Fruit fly (Drosophila melanogaster) whole organism, embryonic: ENCODE data around the gene RpS8.

Experiments
- Abd-B ChIP-seq: fragments of 200-800 bp; sonication (Bioruptor generic); optimal IDR thresholded peaks from 2 replicates; lab custom pipeline; 2018; ENCODE audit warnings: missing biosample characterization, mild to moderate bottlenecking, missing genetic modification characterization, moderate library complexity
- Bgb ChIP-seq: fragments of 200-800 bp; sonication (Bioruptor generic); IDR thresholded peaks from 2 replicates; pipeline ENCODE4 v1.3.6; 2022; ENCODE audit warnings: missing biosample characterization, missing genetic modification characterization; ENCODE audit not compliant: partially characterized antibody
- CG10274 ChIP-seq: fragments of 200-800 bp; sonication (Bioruptor generic); optimal IDR thresholded peaks from 3 replicates; lab custom pipeline; 2017; ENCODE audit warnings: missing biosample characterization, mild to moderate bottlenecking, missing genetic modification characterization
- CG10979 ChIP-seq: fragments of 200-800 bp; sonication (Bioruptor generic); optimal IDR thresholded peaks from 2 replicates; lab custom pipeline; 2018; ENCODE audit warnings: missing biosample characterization, mild to moderate bottlenecking, missing genetic modification characterization, moderate library complexity
- CG12155 ChIP-seq: fragments of 200-800 bp; sonication (Bioruptor generic); optimal IDR thresholded peaks from 3 replicates; lab custom pipeline; 2016; ENCODE audit warnings: missing biosample characterization, missing genetic modification characterization
- CG12219 ChIP-seq: fragments of 200-800 bp; sonication (Bioruptor generic); optimal IDR thresholded peaks from 3 replicates; lab custom pipeline; 2018; ENCODE audit warnings: missing biosample characterization, mild to moderate bottlenecking, missing genetic modification characterization
- CG1603 ChIP-seq: fragments of 200-800 bp; sonication (Bioruptor generic); optimal IDR thresholded peaks from 2 replicates; lab custom pipeline; 2019; ENCODE audit warnings: missing biosample characterization, mild to moderate bottlenecking, missing genetic modification characterization, moderate library complexity
- CG1647 ChIP-seq: fragments of 200-800 bp; sonication (Bioruptor generic); optimal IDR thresholded peaks from 3 replicates; lab custom pipeline; 2016; ENCODE audit warnings: missing biosample characterization, missing genetic modification characterization
- CG2875 ChIP-seq: fragments of 200-800 bp; sonication (Bioruptor generic); optimal IDR thresholded peaks from 2 replicates; lab custom pipeline; 2017; ENCODE audit warnings: missing biosample characterization, mild to moderate bottlenecking, missing genetic modification characterization, missing genetic modification reagents
- CG8765 ChIP-seq: fragments of 200-800 bp; sonication (Bioruptor generic); IDR thresholded peaks from 2 replicates; pipeline ENCODE4 v1.3.6; 2022; ENCODE audit warnings: missing biosample characterization, missing genetic modification characterization
- CG9876 ChIP-seq: fragments of 200-800 bp; sonication (Bioruptor generic); optimal IDR thresholded peaks from 2 replicates; lab custom pipeline; 2016; ENCODE audit warnings: missing biosample characterization, missing genetic modification characterization
- CTCF ChIP-seq: fragments of 200-800 bp; sonication (Bioruptor generic); optimal IDR thresholded peaks from 2 replicates; lab custom pipeline; 2017; ENCODE audit warnings: missing biosample characterization, mild to moderate bottlenecking, missing genetic modification characterization, moderate library complexity
- Dref ChIP-seq: fragments of 200-800 bp; sonication (Bioruptor generic); IDR thresholded peaks from 2 replicates; pipeline ENCODE4 v1.3.6; 2022; ENCODE audit warnings: missing biosample characterization, missing genetic modification characterization
- Drgx ChIP-seq: fragments of 200-800 bp; sonication (Bioruptor generic); IDR thresholded peaks from 2 replicates; pipeline ENCODE4 v1.3.6; 2022; ENCODE audit warnings: missing biosample characterization, missing genetic modification characterization
- Fer3 ChIP-seq: fragments of 200-800 bp; sonication (Bioruptor generic); optimal IDR thresholded peaks from 2 replicates; lab custom pipeline; 2018; ENCODE audit warnings: missing biosample characterization, mild to moderate bottlenecking, missing genetic modification characterization, moderate library complexity
- HLH54F ChIP-seq: fragments of 200-800 bp; sonication (Bioruptor generic); optimal IDR thresholded peaks from 3 replicates; lab custom pipeline; 2016; ENCODE audit warnings: missing biosample characterization, missing genetic modification characterization
- Hmr ChIP-seq: fragments of 200-800 bp; sonication (Bioruptor generic); optimal IDR thresholded peaks from 3 replicates; lab custom pipeline; 2017; ENCODE audit warnings: mild to moderate bottlenecking, missing biosample characterization, missing genetic modification reagents, missing genetic modification characterization
- Hr78 ChIP-seq, 2 experiments: fragments of 200-800 bp in 1 of 2; fragments of >200 bp in 1 of 2; sonication (Bioruptor generic) in 1 of 2; optimal IDR thresholded peaks; 2 replicates each; lab custom pipeline; 2017 to 2019; ENCODE audit warnings: missing biosample characterization in 2 of 2, missing genetic modification characterization in 2 of 2, mild to moderate bottlenecking in 1 of 2, moderate library complexity in 1 of 2
- Mrtf ChIP-seq: fragments of 200-800 bp; sonication (Bioruptor generic); IDR thresholded peaks from 3 replicates; pipeline ENCODE4 v1.3.6; 2022; ENCODE audit warnings: missing biosample characterization, missing genetic modification characterization
- Poxn ChIP-seq: fragments of 200-800 bp; sonication (Bioruptor generic); IDR thresholded peaks from 2 replicates; pipeline ENCODE4 v1.3.6; 2022; ENCODE audit warnings: missing biosample characterization, missing genetic modification characterization
- Ptx1 ChIP-seq: fragments of 200-800 bp; sonication (Bioruptor generic); IDR thresholded peaks from 2 replicates; pipeline ENCODE4 v1.3.6; 2022; ENCODE audit warnings: missing biosample characterization, missing genetic modification characterization
- Taf1 ChIP-seq: fragments of 200-800 bp; sonication (Bioruptor generic); IDR thresholded peaks from 2 replicates; pipeline ENCODE4 v1.3.6; 2022; ENCODE audit warnings: missing biosample characterization, missing genetic modification characterization
- Vsx1 ChIP-seq: fragments of 200-800 bp; sonication (Bioruptor generic); optimal IDR thresholded peaks from 2 replicates; lab custom pipeline; 2017; ENCODE audit warnings: missing biosample characterization, mild to moderate bottlenecking, missing genetic modification characterization, missing genetic modification reagents
- ase ChIP-seq: fragments of 200-800 bp; sonication (Bioruptor generic); IDR thresholded peaks from 3 replicates; pipeline ENCODE4 v1.3.6; 2022; ENCODE audit warnings: missing biosample characterization, missing genetic modification characterization
- bbx ChIP-seq: fragments of 200-800 bp; sonication (Bioruptor generic); IDR thresholded peaks from 2 replicates; pipeline ENCODE4 v1.3.6; 2022; ENCODE audit warnings: missing biosample characterization, missing genetic modification characterization; ENCODE audit not compliant: partially characterized antibody
- bowl ChIP-seq: fragments of 200-800 bp; sonication (Bioruptor generic); IDR thresholded peaks from 2 replicates; pipeline ENCODE4 v1.3.6; 2022; ENCODE audit warnings: missing biosample characterization, missing genetic modification characterization
- hb ChIP-seq: fragments of 200-800 bp; sonication (Bioruptor generic); IDR thresholded peaks from 3 replicates; pipeline ENCODE4 v1.3.6; 2022; ENCODE audit warnings: missing biosample characterization, missing genetic modification characterization; ENCODE audit not compliant: partially characterized antibody
- hkb ChIP-seq, 2 experiments: fragments of 200-800 bp in 1 of 2; fragments of >200 bp in 1 of 2; sonication (Bioruptor generic) in 1 of 2; IDR thresholded peaks in 1 of 2; optimal IDR thresholded peaks in 1 of 2; 2 replicates each; pipeline versions ENCODE4 v1.3.6 to Lab custom; 2017 to 2022; ENCODE audit warnings: missing biosample characterization in 1 of 2, missing genetic modification characterization in 1 of 2
- kah ChIP-seq: fragments of 200-800 bp; sonication (Bioruptor generic); optimal IDR thresholded peaks from 2 replicates; lab custom pipeline; 2018; ENCODE audit warnings: missing biosample characterization, mild to moderate bottlenecking, missing genetic modification characterization
- lab ChIP-seq: fragments of 200-800 bp; sonication (Bioruptor generic); optimal IDR thresholded peaks from 3 replicates; lab custom pipeline; 2017; ENCODE audit warnings: missing biosample characterization, missing genetic modification characterization, mild to moderate bottlenecking, moderate library complexity, missing genetic modification reagents
- lbe ChIP-seq: fragments of 200-800 bp; sonication (Bioruptor generic); optimal IDR thresholded peaks from 2 replicates; lab custom pipeline; 2016; ENCODE audit warnings: missing biosample characterization, mild to moderate bottlenecking, missing genetic modification characterization
- onecut ChIP-seq: fragments of 200-800 bp; sonication (Bioruptor generic); IDR thresholded peaks from 2 replicates; pipeline ENCODE4 v1.3.6; 2022; ENCODE audit warnings: missing biosample characterization, missing genetic modification characterization
- pb ChIP-seq: fragments of 200-800 bp; sonication (Bioruptor generic); optimal IDR thresholded peaks from 3 replicates; lab custom pipeline; 2016; ENCODE audit warnings: missing biosample characterization, missing genetic modification characterization
- pho ChIP-seq: fragments of 200-800 bp; sonication (Bioruptor generic); optimal IDR thresholded peaks from 2 replicates; lab custom pipeline; 2016; ENCODE audit warnings: missing biosample characterization, missing genetic modification characterization
- pita ChIP-seq: fragments of 200-800 bp; sonication (Bioruptor generic); optimal IDR thresholded peaks from 2 replicates; lab custom pipeline; 2017; ENCODE audit warnings: missing biosample characterization, mild to moderate bottlenecking, missing genetic modification characterization
- seq ChIP-seq: fragments of 200-800 bp; sonication (Bioruptor generic); IDR thresholded peaks from 2 replicates; pipeline ENCODE4 v1.3.6; 2022; ENCODE audit warnings: missing biosample characterization, missing genetic modification characterization
- sna ChIP-seq: fragments of 200-800 bp; sonication (Bioruptor generic); IDR thresholded peaks from 2 replicates; pipeline ENCODE4 v1.3.6; 2022; ENCODE audit warnings: missing biosample characterization, missing genetic modification characterization; ENCODE audit not compliant: partially characterized antibody
- sqz ChIP-seq: fragments of 200-800 bp; sonication (Bioruptor generic); optimal IDR thresholded peaks from 3 replicates; lab custom pipeline; 2018; ENCODE audit warnings: missing biosample characterization, mild to moderate bottlenecking, missing genetic modification characterization
- unc-4 ChIP-seq: fragments of 200-800 bp; sonication (Bioruptor generic); IDR thresholded peaks from 2 replicates; pipeline ENCODE4 v1.3.6; 2022; ENCODE audit warnings: missing biosample characterization, missing genetic modification characterization; ENCODE audit not compliant: partially characterized antibody
- vvl ChIP-seq: fragments of 200-800 bp; sonication (Bioruptor generic); IDR thresholded peaks from 2 replicates; pipeline ENCODE4 v1.3.6; 2022; ENCODE audit warnings: missing biosample characterization, missing genetic modification characterization
- wdn ChIP-seq: fragments of 200-800 bp; sonication (Bioruptor generic); IDR thresholded peaks from 2 replicates; pipeline ENCODE4 v1.3.6; 2022; ENCODE audit warnings: missing biosample characterization, missing genetic modification characterization

The RpS8 gene

dm6 chr3R:29836188-29836587, 25.2 kb upstream of the RpS8 start, which contains the start of gene CG42592:
CG42592 (minus strand) TSS chr3R:29836288.
- TF ChIP-seq Mrtf (GFP tag; lab: Robert Waterston, UW): no peak
- no peak for TF ChIP-seq bbx (GFP tag; lab: Robert Waterston, UW)

- no peak for TF ChIP-seq CG8765 (GFP tag; lab: Robert Waterston, UW)
- TF ChIP-seq CTCF (GFP tag; lab: Kevin White, UChicago): no peak
- TF ChIP-seq vvl (GFP tag; lab: Robert Waterston, UW): peak; percentile 56; the same call in 1 of the 2 replicates
- peak; percentile 59 for TF ChIP-seq Drgx (GFP tag; lab: Robert Waterston, UW)
- TF ChIP-seq sqz (GFP tag; lab: Kevin White, UChicago): no peak
- TF ChIP-seq Dref (GFP tag; lab: Robert Waterston, UW): no peak
Measured at dm6 chr3R:29837771-29838170, 23.6 kb upstream of the RpS8 start.

- no peak for TF ChIP-seq Vsx1 (GFP tag; lab: Kevin White, UChicago)
- peak; percentile 0 for TF ChIP-seq CG10979 (tag; lab: Kevin White, UChicago)
Measured at dm6 chr3R:29838751-29839150, 22.6 kb upstream of the RpS8 start.

- TF ChIP-seq HLH54F (GFP tag; lab: Kevin White, UChicago) (no peak), Ptx1 (GFP tag; lab: Robert Waterston, UW) (no peak), seq (no peak)
Measured at dm6 chr3R:29839707-29840311, 21.6 kb upstream of the RpS8 start.

dm6 chr3R:29841293-29841791, 20.0 kb upstream of the RpS8 start, which contains the start of gene Cad99C:
Cad99C (plus strand) TSS chr3R:29841657.
- no peak for TF ChIP-seq Taf1 (GFP tag; lab: Robert Waterston, UW)
- 0 out of 2 replicates have a peak, but pooled peaks have one; percentile 43 for TF ChIP-seq sna (GFP tag; lab: Robert Waterston, UW)
- TF ChIP-seq sqz (GFP tag; lab: Kevin White, UChicago): no peak
- TF ChIP-seq seq: no peak; the same call in 1 of the 2 replicates
- no peak for TF ChIP-seq onecut (GFP tag; lab: Robert Waterston, UW)
- TF ChIP-seq Poxn: no peak
- peak; percentile 31 for TF ChIP-seq lab
- TF ChIP-seq CG1647 (GFP tag; lab: Kevin White, UChicago): no peak
- TF ChIP-seq kah: peak; percentile 89
- TF ChIP-seq ase (GFP tag; lab: Robert Waterston, UW): no peak
- no peak for TF ChIP-seq Abd-B (GFP tag; lab: Kevin White, UChicago)
- TF ChIP-seq Bgb (GFP tag; lab: Robert Waterston, UW): peak; percentile 44; the same call in 1 of the 2 replicates
- 0 out of 2 replicates have a peak, but pooled peaks have one; percentile 8 for TF ChIP-seq bowl (GFP tag; lab: Robert Waterston, UW)
- no peak for TF ChIP-seq hkb (optimal IDR thresholded peaks at IDR 0.05; lab: Kevin White, UChicago)
- TF ChIP-seq hkb (GFP tag; IDR thresholded peaks at IDR 0.05; lab: Robert Waterston, UW): no peak
- TF ChIP-seq CG10274: no peak
- TF ChIP-seq wdn (GFP tag; lab: Robert Waterston, UW): no peak
- TF ChIP-seq vvl (GFP tag; lab: Robert Waterston, UW): peak; percentile 66
- peak; percentile 18 for TF ChIP-seq lbe
- TF ChIP-seq Hr78 (GFP tag; optimal IDR thresholded peaks at IDR 0.05; lab: Kevin White, UChicago): peak in 1 of 2 experiments; percentile 27
- peak; percentile 24 for TF ChIP-seq CG12155 (GFP tag; lab: Kevin White, UChicago)
- no peak for TF ChIP-seq Fer3 (tag; lab: Kevin White, UChicago)
- no peak for TF ChIP-seq CG1603
- no peak for TF ChIP-seq pita (GFP tag; lab: Kevin White, UChicago)
- no peak for TF ChIP-seq CG12219
- TF ChIP-seq CG9876 (GFP tag; lab: Kevin White, UChicago): no peak
- TF ChIP-seq pb (GFP tag; lab: Kevin White, UChicago): peak; percentile 38
- no peak for TF ChIP-seq pho (GFP tag; lab: Kevin White, UChicago)
- peak; percentile 35; the same call in 1 of the 2 replicates for TF ChIP-seq unc-4 (GFP tag; lab: Robert Waterston, UW)
- no peak for TF ChIP-seq CG2875
- TF ChIP-seq Hmr: no peak
- no peak for TF ChIP-seq hb
